Fruit fly (Drosophila melanogaster) whole organism, prepupa: Measurements from ENCODE around the gene hb.

ENCODE experiments used
- Blimp-1 ChIP-seq: fragments of 200-800 bp; sonication (Bioruptor generic); optimal IDR thresholded peaks from 3 replicates; lab custom pipeline; 2017; ENCODE audit warnings: missing biosample characterization, missing genetic modification characterization, mild to moderate bottlenecking, moderate library complexity, missing genetic modification reagents
- CG10631 ChIP-seq: fragments of 200-800 bp; sonication (Bioruptor generic); optimal IDR thresholded peaks from 2 replicates; lab custom pipeline; 2016; ENCODE audit warnings: missing biosample characterization, missing genetic modification characterization
- CG10669 ChIP-seq: fragments of 200-800 bp; sonication (Bioruptor generic); optimal IDR thresholded peaks from 3 replicates; lab custom pipeline; 2018; ENCODE audit warnings: missing biosample characterization, mild to moderate bottlenecking, missing genetic modification characterization, moderate library complexity
- CG11294 ChIP-seq: fragments of 200-800 bp; sonication (Bioruptor generic); IDR thresholded peaks from 2 replicates; pipeline ENCODE4 v1.3.6; 2022; ENCODE audit warnings: missing biosample characterization, missing genetic modification characterization
- CG11762 ChIP-seq: fragments of 200-800 bp; sonication (Bioruptor generic); optimal IDR thresholded peaks from 3 replicates; lab custom pipeline; 2016; ENCODE audit warnings: missing biosample characterization, missing genetic modification characterization; ENCODE audit not compliant: insufficient read depth
- CG11902 ChIP-seq: fragments of 200-800 bp; sonication (Bioruptor generic); optimal IDR thresholded peaks from 3 replicates; lab custom pipeline; 2016; ENCODE audit warnings: missing biosample characterization, missing genetic modification characterization
- CG1621 ChIP-seq: fragments of 200-800 bp; sonication (Bioruptor generic); optimal IDR thresholded peaks from 3 replicates; lab custom pipeline; 2018; ENCODE audit warnings: missing biosample characterization, mild to moderate bottlenecking, missing genetic modification characterization
- CG16779 ChIP-seq: fragments of 200-800 bp; sonication (Bioruptor generic); optimal IDR thresholded peaks from 3 replicates; lab custom pipeline; 2017; ENCODE audit warnings: missing biosample characterization, mild to moderate bottlenecking, missing genetic modification characterization
- CG3032 ChIP-seq: fragments of 200-800 bp; optimal IDR thresholded peaks from 2 replicates; lab custom pipeline; 2019; ENCODE audit warnings: missing biosample characterization, mild to moderate bottlenecking, missing genetic modification characterization, moderate library complexity
- CG32006 ChIP-seq: fragments of 200-800 bp; sonication (Bioruptor generic); optimal IDR thresholded peaks from 3 replicates; lab custom pipeline; 2017; ENCODE audit warnings: missing biosample characterization, mild to moderate bottlenecking, missing genetic modification characterization
- CG34406 ChIP-seq: fragments of 200-800 bp; sonication (Bioruptor generic); optimal IDR thresholded peaks from 3 replicates; lab custom pipeline; 2016; ENCODE audit warnings: missing biosample characterization, missing genetic modification characterization
- CG3919 ChIP-seq: fragments of 200-800 bp; sonication (Bioruptor generic); optimal IDR thresholded peaks from 3 replicates; lab custom pipeline; 2016; ENCODE audit warnings: missing biosample characterization, missing genetic modification characterization
- CG4318 ChIP-seq: fragments of 200-800 bp; sonication (Bioruptor generic); optimal IDR thresholded peaks from 3 replicates; lab custom pipeline; 2017; ENCODE audit warnings: missing biosample characterization, mild to moderate bottlenecking, missing genetic modification characterization
- CG6163 ChIP-seq: fragments of 200-800 bp; sonication (Bioruptor generic); IDR thresholded peaks from 3 replicates; pipeline ENCODE4 v1.3.6; 2022; ENCODE audit warnings: missing biosample characterization, missing genetic modification characterization
- CG6276 ChIP-seq: fragments of 200-800 bp; sonication (Bioruptor generic); optimal IDR thresholded peaks from 2 replicates; lab custom pipeline; 2017; ENCODE audit warnings: missing biosample characterization, mild to moderate bottlenecking, missing genetic modification characterization
- CG6792 ChIP-seq: fragments of 200-800 bp; sonication (Bioruptor generic); optimal IDR thresholded peaks from 3 replicates; lab custom pipeline; 2016; ENCODE audit warnings: missing biosample characterization, missing genetic modification characterization
- CG6854 ChIP-seq: fragments of 200-800 bp; sonication (Bioruptor generic); optimal IDR thresholded peaks from 2 replicates; lab custom pipeline; 2017; ENCODE audit warnings: missing biosample characterization, mild to moderate bottlenecking, missing genetic modification characterization
- CG7368 ChIP-seq: fragments of 200-800 bp; sonication (Bioruptor generic); optimal IDR thresholded peaks from 3 replicates; lab custom pipeline; 2016; ENCODE audit warnings: missing biosample characterization, missing genetic modification characterization
- CG8119 ChIP-seq: fragments of 200-800 bp; sonication (Bioruptor generic); IDR thresholded peaks from 3 replicates; pipeline ENCODE4 v1.3.6; 2022; ENCODE audit warnings: missing biosample characterization, missing genetic modification characterization
- CG8319 ChIP-seq: fragments of 200-800 bp; sonication (Bioruptor generic); optimal IDR thresholded peaks from 3 replicates; lab custom pipeline; 2016; ENCODE audit warnings: missing biosample characterization, missing genetic modification characterization
- CG8632 ChIP-seq: fragments of 200-800 bp; sonication (Bioruptor generic); optimal IDR thresholded peaks from 3 replicates; lab custom pipeline; 2016; ENCODE audit warnings: missing biosample characterization, missing genetic modification characterization
- CG9139 ChIP-seq: fragments of 200-800 bp; sonication (Bioruptor generic); optimal IDR thresholded peaks from 3 replicates; lab custom pipeline; 2017; ENCODE audit warnings: missing biosample characterization, mild to moderate bottlenecking, missing genetic modification characterization
- Eip75B ChIP-seq: fragments of 200-800 bp; sonication (Bioruptor generic); optimal IDR thresholded peaks from 3 replicates; lab custom pipeline; 2016; ENCODE audit warnings: missing biosample characterization, missing genetic modification characterization
- Eip93F ChIP-seq: fragments of 200-800 bp; sonication (Bioruptor generic); optimal IDR thresholded peaks from 2 replicates; lab custom pipeline; 2016; ENCODE audit warnings: missing biosample characterization, mild to moderate bottlenecking, missing genetic modification characterization
- Ets21C ChIP-seq: fragments of 200-800 bp; sonication (Bioruptor generic); optimal IDR thresholded peaks from 3 replicates; lab custom pipeline; 2016; ENCODE audit warnings: missing biosample characterization, missing genetic modification characterization
- Gug ChIP-seq: fragments of 200-800 bp; sonication (Bioruptor generic); IDR thresholded peaks from 2 replicates; pipeline ENCODE4 v1.3.6; 2022; ENCODE audit warnings: missing biosample characterization, missing genetic modification characterization
- Hr38 ChIP-seq: sonication (Bioruptor generic); optimal IDR thresholded peaks from 2 replicates; lab custom pipeline; 2016; ENCODE audit warnings: missing biosample characterization, missing genetic modification characterization
- Hr4 ChIP-seq: fragments of 200-800 bp; sonication (Bioruptor generic); optimal IDR thresholded peaks from 3 replicates; lab custom pipeline; 2016; ENCODE audit warnings: missing biosample characterization, missing genetic modification characterization
- Lpt ChIP-seq: fragments of 200-800 bp; sonication (Bioruptor generic); optimal IDR thresholded peaks from 3 replicates; lab custom pipeline; 2016; ENCODE audit warnings: missing biosample characterization, missing genetic modification characterization
- Met ChIP-seq: fragments of 200-800 bp; sonication (Bioruptor generic); optimal IDR thresholded peaks from 3 replicates; lab custom pipeline; 2016; ENCODE audit warnings: missing biosample characterization, missing genetic modification characterization
- OdsH ChIP-seq: fragments of 200-800 bp; sonication (Bioruptor generic); optimal IDR thresholded peaks from 3 replicates; lab custom pipeline; 2016; ENCODE audit warnings: missing biosample characterization, missing genetic modification characterization
- Smox ChIP-seq: fragments of 200-800 bp; sonication (Bioruptor generic); optimal IDR thresholded peaks from 3 replicates; lab custom pipeline; 2016; ENCODE audit warnings: missing biosample characterization, missing genetic modification characterization
- Sox102F ChIP-seq: fragments of 200-800 bp; sonication (Bioruptor generic); optimal IDR thresholded peaks from 2 replicates; lab custom pipeline; 2016; ENCODE audit warnings: missing biosample characterization, mild to moderate bottlenecking, missing genetic modification characterization
- Sox14 ChIP-seq: fragments of 200-800 bp; sonication (Bioruptor generic); optimal IDR thresholded peaks from 3 replicates; lab custom pipeline; 2016; ENCODE audit warnings: missing biosample characterization, missing genetic modification characterization
- Sox15 ChIP-seq: fragments of 200-800 bp; sonication (Bioruptor generic); optimal IDR thresholded peaks from 3 replicates; lab custom pipeline; 2016; ENCODE audit warnings: missing biosample characterization, missing genetic modification characterization
- achi ChIP-seq: fragments of 200-800 bp; sonication (Bioruptor generic); optimal IDR thresholded peaks from 3 replicates; lab custom pipeline; 2016; ENCODE audit warnings: missing biosample characterization, missing genetic modification characterization
- cyc ChIP-seq: fragments of 200-800 bp; sonication (Bioruptor generic); optimal IDR thresholded peaks from 3 replicates; lab custom pipeline; 2016; ENCODE audit warnings: missing biosample characterization, missing genetic modification characterization
- dac ChIP-seq: fragments of 200-800 bp; sonication (Bioruptor generic); optimal IDR thresholded peaks from 2 replicates; lab custom pipeline; 2017; ENCODE audit warnings: missing biosample characterization, mild to moderate bottlenecking, missing genetic modification characterization
- esn ChIP-seq: fragments of 200-800 bp; sonication (Bioruptor generic); optimal IDR thresholded peaks from 2 replicates; lab custom pipeline; 2016; ENCODE audit warnings: missing biosample characterization, mild to moderate bottlenecking, missing genetic modification characterization, moderate library complexity
- fd59A ChIP-seq: fragments of 200-800 bp; sonication (Bioruptor generic); optimal IDR thresholded peaks from 2 replicates; lab custom pipeline; 2017; ENCODE audit warnings: missing biosample characterization, mild to moderate bottlenecking, missing genetic modification characterization, missing genetic modification reagents
- fd85E ChIP-seq: fragments of 200-800 bp; sonication (Bioruptor generic); optimal IDR thresholded peaks from 3 replicates; lab custom pipeline; 2016; ENCODE audit warnings: missing biosample characterization, missing genetic modification characterization
- fkh ChIP-seq: fragments of 200-800 bp; sonication (Bioruptor generic); optimal IDR thresholded peaks from 3 replicates; lab custom pipeline; 2017; ENCODE audit warnings: missing biosample characterization, mild to moderate bottlenecking, missing genetic modification characterization, moderate library complexity
- lz ChIP-seq: fragments of 200-800 bp; sonication (Bioruptor generic); optimal IDR thresholded peaks from 3 replicates; lab custom pipeline; 2016; ENCODE audit warnings: missing biosample characterization, missing genetic modification characterization
- net ChIP-seq: fragments of 200-800 bp; sonication (Bioruptor generic); optimal IDR thresholded peaks from 3 replicates; lab custom pipeline; 2016; ENCODE audit warnings: missing biosample characterization, missing genetic modification characterization
- pdm3 ChIP-seq: fragments of 200-800 bp; sonication (Bioruptor generic); optimal IDR thresholded peaks from 3 replicates; lab custom pipeline; 2016; ENCODE audit warnings: missing biosample characterization, missing genetic modification characterization
- spab ChIP-seq: fragments of 200-800 bp; sonication (Bioruptor generic); optimal IDR thresholded peaks from 2 replicates; lab custom pipeline; 2017; ENCODE audit warnings: missing biosample characterization, mild to moderate bottlenecking, missing genetic modification characterization, missing genetic modification reagents
- svp ChIP-seq: fragments of 200-800 bp; sonication (Bioruptor generic); peaks from one replicate; lab custom pipeline; 2016; ENCODE audit warnings: missing biosample characterization, missing genetic modification characterization
- topi ChIP-seq: fragments of 200-800 bp; sonication (Bioruptor generic); optimal IDR thresholded peaks from 3 replicates; lab custom pipeline; 2016; ENCODE audit warnings: missing biosample characterization, missing genetic modification characterization
- vri ChIP-seq: fragments of 200-800 bp; sonication (Bioruptor generic); optimal IDR thresholded peaks from 3 replicates; lab custom pipeline; 2016; ENCODE audit warnings: missing biosample characterization, mild to moderate bottlenecking, missing genetic modification characterization

hb gene

DNA sequence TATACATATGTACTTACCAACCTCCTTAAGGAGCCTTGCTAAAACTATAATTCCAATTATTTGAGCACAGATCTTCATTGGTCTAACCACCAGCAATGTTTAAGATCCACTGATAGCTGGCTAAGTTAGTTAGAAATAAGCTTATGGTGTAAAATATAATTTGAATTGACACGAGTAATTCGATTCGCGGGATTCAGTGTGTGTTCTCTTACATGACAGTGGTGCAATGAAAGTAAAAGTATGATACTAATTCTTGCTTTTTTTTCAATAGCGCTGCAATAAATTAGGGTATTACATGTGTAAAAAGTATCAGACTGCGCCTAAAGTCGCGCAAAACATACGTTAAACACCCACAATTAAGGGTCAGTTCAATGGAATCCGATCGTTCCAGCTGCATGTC is 17.7 kb downstream of the hb start, which contains the start of gene CG33325:
CG33325 (minus strand) TSS at position 101 of the 400 bp plus-strand sequence.
- TF ChIP-seq spab (GFP tag; lab: Kevin White, UChicago) (no peak), CG11762 (no peak), Sox102F (GFP tag; lab: Kevin White, UChicago) (no peak), CG11294 (no peak), CG8632 (GFP tag; lab: Kevin White, UChicago) (no peak), CG1621 (tag; lab: Kevin White, UChicago) (no peak), fd59A (GFP tag; lab: Kevin White, UChicago) (no peak), CG10631 (GFP tag; lab: Kevin White, UChicago) (no peak), Sox14 (no peak), CG3919 (no peak)

DNA sequence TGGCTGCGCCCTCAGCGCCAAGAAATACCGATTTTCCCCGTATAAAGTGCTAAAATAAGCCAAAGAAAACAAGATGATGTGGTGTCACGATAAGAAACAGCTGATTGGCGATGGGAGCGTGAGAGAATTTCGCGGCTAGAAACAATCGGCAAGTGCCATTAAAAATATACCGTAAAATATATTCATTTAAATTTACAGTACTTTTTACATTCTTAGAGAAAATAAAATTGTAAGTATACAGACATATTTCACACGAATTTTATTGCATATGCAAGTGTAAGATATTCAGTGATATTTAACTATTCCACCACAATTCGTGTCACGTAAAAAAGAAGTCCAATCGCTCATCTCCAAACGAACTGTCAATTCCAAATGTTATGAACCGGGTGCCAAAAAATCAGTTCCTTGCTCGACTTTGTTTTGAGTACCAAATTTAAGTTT is 21.0 kb downstream of the hb start, which contains the start of the genes Unc50, CG11755 and CG8043:
Unc50 (minus strand) TSS at position 54 of the 441 bp plus-strand sequence.
CG11755 (plus strand) TSS at position 356 of the 441 bp plus-strand sequence.
CG8043 (plus strand) TSS at position 356 of the 441 bp plus-strand sequence.
- TF ChIP-seq CG9139 (GFP tag; lab: Kevin White, UChicago) (peak; percentile 25), CG10669 (GFP tag; lab: Kevin White, UChicago) (peak; percentile 51), CG34406 (GFP tag; lab: Kevin White, UChicago) (peak; percentile 56), spab (GFP tag; lab: Kevin White, UChicago) (no peak), fkh (no peak), topi (GFP tag; lab: Kevin White, UChicago) (peak; percentile 82), net (GFP tag; lab: Kevin White, UChicago) (no peak), CG6792 (peak; percentile 57), OdsH (GFP tag; lab: Kevin White, UChicago) (peak; percentile 81), vri (no peak), CG32006 (GFP tag; lab: Kevin White, UChicago) (peak; percentile 68), CG1621 (tag; lab: Kevin White, UChicago) (no peak), Sox15 (peak; percentile 62), Lpt (GFP tag; lab: Kevin White, UChicago) (peak; percentile 14), Sox102F (GFP tag; lab: Kevin White, UChicago) (peak; percentile 80), CG8119 (GFP tag; lab: Robert Waterston, UW) (peak; percentile 51; the same call in 1 of the 3 replicates), CG6276 (GFP tag; lab: Kevin White, UChicago) (no peak), CG11902 (GFP tag; lab: Kevin White, UChicago) (peak; percentile 54), Hr38 (GFP tag; lab: Kevin White, UChicago) (no peak), CG11294 (no peak; the same call in 1 of the 2 replicates), CG3919 (peak; percentile 74), CG8319 (GFP tag; lab: Kevin White, UChicago) (peak; percentile 41), CG6163 (GFP tag; lab: Robert Waterston, UW) (peak; percentile 67), Ets21C (peak; percentile 76), Met (GFP tag; lab: Kevin White, UChicago) (no peak), cyc (GFP tag; lab: Kevin White, UChicago) (peak; percentile 81), fd59A (GFP tag; lab: Kevin White, UChicago) (peak; percentile 33), svp (GFP tag; lab: Kevin White, UChicago) (peak; percentile 94), lz (GFP tag; lab: Kevin White, UChicago) (peak; percentile 83), achi (GFP tag; lab: Kevin White, UChicago) (peak; percentile 98), CG7368 (GFP tag; lab: Kevin White, UChicago) (peak; percentile 34), CG11762 (peak; percentile 63), CG16779 (tag; lab: Kevin White, UChicago) (no peak), Eip75B (GFP tag; lab: Kevin White, UChicago) (peak; percentile 74), CG4318 (no peak), Eip93F (GFP tag; lab: Kevin White, UChicago) (peak; percentile 56), Hr4 (peak; percentile 79), dac (GFP tag; lab: Kevin White, UChicago) (peak; percentile 40), Smox (GFP tag; lab: Kevin White, UChicago) (peak; percentile 81), CG6854 (GFP tag; lab: Kevin White, UChicago) (no peak), Sox14 (peak; percentile 83), CG3032 (tag; lab: Kevin White, UChicago) (peak; percentile 79), esn (peak; percentile 86), Blimp-1 (GFP tag; lab: Kevin White, UChicago) (peak; percentile 27), fd85E (GFP tag; lab: Kevin White, UChicago) (peak; percentile 24), Gug (GFP tag; lab: Robert Waterston, UW) (peak; percentile 60; the same call in 1 of the 2 replicates), pdm3 (GFP tag; lab: Kevin White, UChicago) (peak; percentile 77), CG8632 (GFP tag; lab: Kevin White, UChicago) (peak; percentile 44)
